Fruit fly (Drosophila melanogaster) whole organism, embryonic: Measurements from ENCODE around the gene CG15767.
A peak's percentile ranks its signal among the peaks of the same experiment; 100 is the strongest.

Experiments
- B-H2 ChIP-seq: fragments of 200-800 bp; sonication (Bioruptor generic); optimal IDR thresholded peaks from 2 replicates; lab custom pipeline; 2018; ENCODE audit warnings: missing biosample characterization, mild to moderate bottlenecking, missing genetic modification characterization
- CG10209 ChIP-seq: fragments of 200-800 bp; sonication (Bioruptor generic); optimal IDR thresholded peaks from 3 replicates; lab custom pipeline; 2017; ENCODE audit warnings: missing biosample characterization, mild to moderate bottlenecking, missing genetic modification characterization, missing genetic modification reagents
- CG10321 ChIP-seq: fragments of 200-800 bp; sonication (Bioruptor generic); IDR thresholded peaks from 2 replicates; pipeline ENCODE4 v1.3.6; 2022; ENCODE audit warnings: missing biosample characterization, missing genetic modification characterization
- CG11398 ChIP-seq: fragments of 200-800 bp; sonication (Bioruptor generic); optimal IDR thresholded peaks from 2 replicates; lab custom pipeline; 2016; ENCODE audit warnings: missing biosample characterization, missing genetic modification characterization
- CG11723 ChIP-seq: fragments of 200-800 bp; sonication (Bioruptor generic); optimal IDR thresholded peaks from 2 replicates; lab custom pipeline; 2017; ENCODE audit warnings: missing biosample characterization, mild to moderate bottlenecking, missing genetic modification characterization
- CG1647 ChIP-seq: fragments of 200-800 bp; sonication (Bioruptor generic); optimal IDR thresholded peaks from 3 replicates; lab custom pipeline; 2016; ENCODE audit warnings: missing biosample characterization, missing genetic modification characterization
- CG17359 ChIP-seq: fragments of 200-800 bp; sonication (Bioruptor generic); optimal IDR thresholded peaks from 3 replicates; lab custom pipeline; 2018; ENCODE audit warnings: missing biosample characterization, mild to moderate bottlenecking, missing genetic modification characterization, moderate library complexity
- CG17568 ChIP-seq: fragments of 200-800 bp; sonication (Bioruptor generic); optimal IDR thresholded peaks from 2 replicates; lab custom pipeline; 2018; ENCODE audit warnings: missing biosample characterization, mild to moderate bottlenecking, missing genetic modification characterization, moderate library complexity
- CG18476 ChIP-seq: fragments of 200-800 bp; sonication (Bioruptor generic); optimal IDR thresholded peaks from 2 replicates; lab custom pipeline; 2016; ENCODE audit warnings: missing biosample characterization, mild to moderate bottlenecking, missing genetic modification characterization
- CG3281 ChIP-seq: fragments of 200-800 bp; sonication (Bioruptor generic); optimal IDR thresholded peaks from 3 replicates; lab custom pipeline; 2017; ENCODE audit warnings: missing biosample characterization, mild to moderate bottlenecking, missing genetic modification characterization
- CG4328 ChIP-seq: fragments of 200-800 bp; sonication (Bioruptor generic); optimal IDR thresholded peaks from 3 replicates; lab custom pipeline; 2017; ENCODE audit warnings: missing biosample characterization, missing genetic modification reagents, missing genetic modification characterization
- CG4730 ChIP-seq: fragments of 200-800 bp; sonication (Bioruptor generic); IDR thresholded peaks from 2 replicates; pipeline ENCODE4 v1.3.6; 2022; ENCODE audit warnings: missing biosample characterization, missing genetic modification characterization
- CG6689 ChIP-seq: fragments of 200-800 bp; sonication (Bioruptor generic); IDR thresholded peaks from 2 replicates; pipeline ENCODE4 v1.3.6; 2022; ENCODE audit warnings: missing biosample characterization, missing genetic modification characterization
- CG6791 ChIP-seq: fragments of 200-800 bp; sonication (Bioruptor generic); IDR thresholded peaks from 3 replicates; pipeline ENCODE4 v1.3.6; 2022; ENCODE audit warnings: missing biosample characterization, missing genetic modification characterization; ENCODE audit not compliant: partially characterized antibody
- CG7372 ChIP-seq: fragments of 200-800 bp; sonication (Bioruptor generic); IDR thresholded peaks from 2 replicates; pipeline ENCODE4 v1.3.6; 2022; ENCODE audit warnings: missing biosample characterization, missing genetic modification characterization
- CG9727 ChIP-seq: fragments of 200-800 bp; sonication (Bioruptor generic); optimal IDR thresholded peaks from 3 replicates; lab custom pipeline; 2017; ENCODE audit warnings: missing biosample characterization, mild to moderate bottlenecking, missing genetic modification characterization
- HmgD ChIP-seq: fragments of 200-800 bp; sonication (Bioruptor generic); optimal IDR thresholded peaks from 3 replicates; lab custom pipeline; 2016; ENCODE audit warnings: missing biosample characterization, missing genetic modification characterization
- Jarid2 ChIP-seq: fragments of 200-800 bp; sonication (Bioruptor generic); optimal IDR thresholded peaks from 3 replicates; lab custom pipeline; 2017; ENCODE audit warnings: mild to moderate bottlenecking, missing biosample characterization, missing genetic modification reagents, missing genetic modification characterization
- MTF-1 ChIP-seq: fragments of 200-800 bp; sonication (Bioruptor generic); optimal IDR thresholded peaks from 2 replicates; lab custom pipeline; 2018; ENCODE audit warnings: missing biosample characterization, mild to moderate bottlenecking, missing genetic modification characterization, borderline replicate concordance
- Ssrp ChIP-seq: fragments of 200-800 bp; sonication (Bioruptor generic); optimal IDR thresholded peaks from 2 replicates; lab custom pipeline; 2018; ENCODE audit warnings: missing biosample characterization, mild to moderate bottlenecking, missing genetic modification characterization, moderate library complexity
- Trl ChIP-seq, 3 experiments: fragments of >200 bp in 2 of 3; fragments of 200-800 bp in 1 of 3; sonication (Bioruptor generic) in 1 of 3; optimal IDR thresholded peaks; 2 replicates in 1 of 3; 3 replicates in 2 of 3; lab custom pipeline; 2016 to 2017; ENCODE audit warnings: missing biosample characterization in 1 of 3, missing genetic modification characterization in 1 of 3
- Xrp1 ChIP-seq: fragments of 200-800 bp; sonication (Bioruptor generic); IDR thresholded peaks from 2 replicates; pipeline ENCODE4 v1.3.6; 2022; ENCODE audit warnings: missing biosample characterization, missing genetic modification characterization
- YL-1 ChIP-seq: fragments of 200-800 bp; sonication (Bioruptor generic); optimal IDR thresholded peaks from 3 replicates; lab custom pipeline; 2017; ENCODE audit warnings: missing biosample characterization, mild to moderate bottlenecking, missing genetic modification characterization
- amos ChIP-seq: fragments of 200-800 bp; sonication (Bioruptor generic); IDR thresholded peaks from 2 replicates; pipeline ENCODE4 v1.3.6; 2022; ENCODE audit warnings: missing biosample characterization, missing genetic modification characterization; ENCODE audit not compliant: partially characterized antibody
- ato ChIP-seq: fragments of 200-800 bp; sonication (Bioruptor generic); IDR thresholded peaks from 2 replicates; pipeline ENCODE4 v1.3.6; 2022; ENCODE audit warnings: missing biosample characterization, missing genetic modification characterization; ENCODE audit not compliant: partially characterized antibody
- bsh ChIP-seq, 2 experiments: fragments of 200-800 bp; sonication (Bioruptor generic); optimal IDR thresholded peaks; 2 replicates each; lab custom pipeline; 2017 to 2018; ENCODE audit warnings: mild to moderate bottlenecking in 2 of 2, missing biosample characterization in 2 of 2, missing genetic modification characterization in 2 of 2, moderate library complexity in 1 of 2
- btn ChIP-seq: fragments of 200-800 bp; sonication (Bioruptor generic); optimal IDR thresholded peaks from 2 replicates; lab custom pipeline; 2016; ENCODE audit warnings: missing biosample characterization, missing genetic modification characterization
- cad ChIP-seq: fragments of >200 bp; optimal IDR thresholded peaks from 2 replicates; lab custom pipeline; 2017; ENCODE audit warnings: missing biosample characterization, missing genetic modification characterization
- cas ChIP-seq: fragments of 200-800 bp; sonication (Bioruptor generic); IDR thresholded peaks from 2 replicates; pipeline ENCODE4 v1.3.6; 2022; ENCODE audit warnings: missing biosample characterization, missing genetic modification characterization
- dpn ChIP-seq, 2 experiments: fragments of 200-800 bp; sonication (Bioruptor generic); optimal IDR thresholded peaks; 3 replicates each; lab custom pipeline; 2016; ENCODE audit warnings: missing biosample characterization in 2 of 2, missing genetic modification characterization in 2 of 2
- emc ChIP-seq: fragments of 200-800 bp; sonication (Bioruptor generic); optimal IDR thresholded peaks from 2 replicates; lab custom pipeline; 2016; ENCODE audit warnings: missing biosample characterization, missing genetic modification characterization
- esg ChIP-seq: fragments of 200-800 bp; sonication (Bioruptor generic); conservative IDR thresholded peaks from 2 replicates; pipeline ENCODE4 v1.3.6; 2022; ENCODE audit warnings: missing biosample characterization, missing genetic modification characterization
- grau ChIP-seq: fragments of 200-800 bp; optimal IDR thresholded peaks from 3 replicates; lab custom pipeline; 2019; ENCODE audit warnings: missing biosample characterization, mild to moderate bottlenecking, missing genetic modification characterization, moderate library complexity
- ken ChIP-seq: fragments of 200-800 bp; sonication (Bioruptor generic); IDR thresholded peaks from 3 replicates; pipeline ENCODE4 v1.3.6; 2022; ENCODE audit warnings: missing biosample characterization, missing genetic modification characterization
- kni ChIP-seq: fragments of 200-800 bp; sonication (Bioruptor generic); optimal IDR thresholded peaks from 3 replicates; lab custom pipeline; 2017; ENCODE audit warnings: mild to moderate bottlenecking, missing biosample characterization, missing genetic modification reagents, missing genetic modification characterization
- knrl ChIP-seq: fragments of 200-800 bp; sonication (Bioruptor generic); IDR thresholded peaks from 3 replicates; pipeline ENCODE4 v1.3.6; 2022; ENCODE audit warnings: missing biosample characterization, missing genetic modification characterization; ENCODE audit not compliant: partially characterized antibody
- nom ChIP-seq: fragments of 200-800 bp; sonication (Bioruptor generic); optimal IDR thresholded peaks from 2 replicates; lab custom pipeline; 2017; ENCODE audit warnings: missing biosample characterization, missing genetic modification characterization, mild to moderate bottlenecking, moderate library complexity, missing genetic modification reagents
- odd ChIP-seq: fragments of 200-800 bp; sonication (Bioruptor generic); optimal IDR thresholded peaks from 2 replicates; lab custom pipeline; 2017; ENCODE audit warnings: missing biosample characterization, mild to moderate bottlenecking, missing genetic modification characterization
- otp ChIP-seq: fragments of 200-800 bp; sonication (Bioruptor generic); IDR thresholded peaks from 3 replicates; pipeline ENCODE4, ENCODE4 v1.3.6; 2022; ENCODE audit warnings: missing biosample characterization, missing genetic modification characterization
- pho ChIP-seq: fragments of 200-800 bp; sonication (Bioruptor generic); optimal IDR thresholded peaks from 2 replicates; lab custom pipeline; 2016; ENCODE audit warnings: missing biosample characterization, missing genetic modification characterization
- pros ChIP-seq: fragments of 200-800 bp; sonication (Bioruptor generic); optimal IDR thresholded peaks from 3 replicates; lab custom pipeline; 2019; ENCODE audit warnings: missing biosample characterization, mild to moderate bottlenecking, missing genetic modification characterization, moderate library complexity
- ranshi ChIP-seq: fragments of 200-800 bp; sonication (Bioruptor generic); IDR thresholded peaks from 2 replicates; pipeline ENCODE4 v1.3.6; 2022; ENCODE audit warnings: missing biosample characterization, missing genetic modification characterization
- scrt ChIP-seq: fragments of 200-800 bp; sonication (Bioruptor generic); optimal IDR thresholded peaks from 2 replicates; lab custom pipeline; 2018; ENCODE audit warnings: missing biosample characterization, mild to moderate bottlenecking, missing genetic modification characterization, moderate library complexity
- sens ChIP-seq: fragments of 200-800 bp; sonication (Bioruptor generic); peaks from one replicate; lab custom pipeline; 2016; ENCODE audit warnings: missing biosample characterization, missing genetic modification characterization
- stwl ChIP-seq: fragments of 200-800 bp; sonication (Bioruptor generic); optimal IDR thresholded peaks from 3 replicates; lab custom pipeline; 2018; ENCODE audit warnings: missing biosample characterization, mild to moderate bottlenecking, missing genetic modification characterization, moderate library complexity
- toy ChIP-seq: fragments of 200-800 bp; sonication (Bioruptor generic); IDR thresholded peaks from 2 replicates; pipeline ENCODE4 v1.3.6; 2022; ENCODE audit warnings: missing biosample characterization, missing genetic modification characterization
- trem ChIP-seq: fragments of 200-800 bp; optimal IDR thresholded peaks from 3 replicates; lab custom pipeline; 2019; ENCODE audit warnings: missing biosample characterization, mild to moderate bottlenecking, missing genetic modification characterization, moderate library complexity
- vfl ChIP-seq: fragments of 200-800 bp; sonication (Bioruptor generic); optimal IDR thresholded peaks from 2 replicates; lab custom pipeline; 2016; ENCODE audit warnings: missing biosample characterization, missing genetic modification characterization
- z ChIP-seq: fragments of 200-800 bp; sonication (Bioruptor generic); IDR thresholded peaks from 3 replicates; pipeline ENCODE4 v1.3.6; 2022; ENCODE audit warnings: missing biosample characterization, missing genetic modification characterization

Gene CG15767

DNA sequence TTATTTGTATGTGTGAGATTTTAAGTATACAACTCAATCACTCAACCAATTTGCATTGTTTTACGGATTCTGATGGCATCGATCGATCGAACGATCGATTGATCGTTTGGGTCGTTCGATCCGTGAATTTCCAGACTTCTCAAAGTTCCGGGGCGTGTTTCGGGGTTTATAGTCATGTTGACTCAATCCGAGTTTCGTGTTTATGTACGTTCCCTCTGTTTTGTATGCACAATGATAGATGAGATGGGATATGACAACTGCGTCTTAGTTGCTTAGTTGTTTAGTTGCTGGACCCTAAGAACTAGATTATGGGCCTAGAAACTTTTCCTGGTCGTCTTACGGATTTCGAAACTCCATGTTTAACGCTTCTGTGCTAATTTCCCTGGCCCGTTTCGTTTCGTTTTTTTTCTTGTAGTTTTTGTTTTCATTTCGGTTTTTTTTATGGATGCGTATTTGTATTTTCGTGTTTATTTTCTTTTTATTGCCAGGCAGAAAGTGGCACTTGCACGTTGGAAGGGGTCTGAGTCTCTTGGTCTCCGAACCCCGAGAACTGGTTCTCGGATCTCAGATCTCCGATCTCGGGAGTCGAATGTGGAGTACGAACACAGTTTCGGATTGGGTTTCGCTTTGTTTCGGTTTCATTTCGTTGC lies 20.6 kb upstream of the CG15767 start (continued):
- no peak for TF ChIP-seq CG3281
- no peak for TF ChIP-seq ranshi (GFP tag; lab: Robert Waterston, UW)
- TF ChIP-seq CG17568, result no peak
- no peak for TF ChIP-seq CG17359 (tag; lab: Kevin White, UChicago)
- TF ChIP-seq CG9727 (GFP tag; lab: Kevin White, UChicago), result no peak
- TF ChIP-seq CG1647 (GFP tag; lab: Kevin White, UChicago), result no peak
- no peak for TF ChIP-seq CG18476 (GFP tag; lab: Kevin White, UChicago)
- TF ChIP-seq bsh (GFP tag; optimal IDR thresholded peaks at IDR 0.05; lab: Kevin White, UChicago), result no peak
- TF ChIP-seq sens, result peak; percentile 73
- no peak for TF ChIP-seq vfl (GFP tag; lab: Kevin White, UChicago)
- no peak for TF ChIP-seq CG4730 (GFP tag; lab: Robert Waterston, UW)
- TF ChIP-seq btn, result no peak
- no peak for TF ChIP-seq toy
- no peak for TF ChIP-seq CG11723
- TF ChIP-seq B-H2 (GFP tag; lab: Kevin White, UChicago), result no peak
- peak; percentile 87 for TF ChIP-seq nom (GFP tag; lab: Kevin White, UChicago)
- peak; percentile 41; the same call in 1 of the 2 replicates for TF ChIP-seq Xrp1 (GFP tag; lab: Robert Waterston, UW)
- TF ChIP-seq odd (GFP tag; lab: Kevin White, UChicago), result no peak
- no peak for TF ChIP-seq grau (tag; lab: Kevin White, UChicago)
- TF ChIP-seq emc (GFP tag; lab: Kevin White, UChicago), result no peak
- TF ChIP-seq scrt (GFP tag; lab: Kevin White, UChicago), result no peak
- TF ChIP-seq cas (GFP tag; lab: Robert Waterston, UW), result no peak
- no peak for TF ChIP-seq CG7372

DNA sequence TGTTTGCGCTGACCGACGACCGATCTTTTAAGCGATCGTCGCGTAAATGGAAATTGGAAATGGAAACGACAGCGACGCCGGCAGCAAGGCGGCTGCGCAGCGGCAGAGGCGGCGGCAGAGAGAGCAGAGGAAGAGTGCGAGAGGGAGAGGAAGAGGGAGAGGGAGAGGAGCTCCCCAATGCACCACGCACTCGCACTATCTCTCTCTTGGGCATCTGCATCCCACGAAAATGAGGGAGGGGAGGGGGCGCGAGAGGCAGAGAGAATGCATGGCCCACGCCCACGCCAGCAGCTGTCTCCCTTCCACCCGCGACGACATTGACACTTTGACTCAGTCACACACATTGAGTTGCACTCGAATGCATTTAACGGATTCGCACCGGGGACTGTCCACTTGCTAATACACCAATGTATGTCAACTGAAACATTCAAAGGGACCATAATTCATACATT lies 18.5 kb upstream of the CG15767 start, which contains the start of gene CG3097:
CG3097 (minus strand) TSS at position 51 of the 452 bp plus-strand sequence.
- TF ChIP-seq CG6791 (GFP tag; lab: Robert Waterston, UW), result peak; percentile 20; the same call in 1 of the 3 replicates
- TF ChIP-seq z (GFP tag; lab: Robert Waterston, UW), result peak; percentile 99
- peak; percentile 74 for TF ChIP-seq kni (GFP tag; lab: Kevin White, UChicago)
- peak; percentile 22; the same call in 1 of the 2 replicates for TF ChIP-seq ato (GFP tag; lab: Robert Waterston, UW)
- peak; percentile 37 for TF ChIP-seq stwl (tag; lab: Kevin White, UChicago)
- TF ChIP-seq Trl (optimal IDR thresholded peaks at IDR 0.05; lab: Kevin White, UChicago), result peak; percentile 11 to 91
- TF ChIP-seq Trl (GFP tag; optimal IDR thresholded peaks at IDR 0.05; lab: Kevin White, UChicago), result no peak
- no peak for TF ChIP-seq cad (GFP tag; lab: Kevin White, UChicago)
- no peak; the same call in 2 of the 3 replicates for TF ChIP-seq knrl (GFP tag; lab: Robert Waterston, UW)
- no peak for TF ChIP-seq pho
- TF ChIP-seq Ssrp, result no peak
- TF ChIP-seq pros (GFP tag; lab: Kevin White, UChicago), result peak; percentile 24
- TF ChIP-seq trem, result peak; percentile 98
- TF ChIP-seq HmgD (GFP tag; lab: Kevin White, UChicago), result peak; percentile 6
- TF ChIP-seq amos, result peak; percentile 13; the same call in 1 of the 2 replicates
- peak; percentile 24 for TF ChIP-seq Jarid2 (GFP tag; lab: Kevin White, UChicago)
- no peak for TF ChIP-seq CG4328
- 0 out of 3 replicates have a peak, but pooled peaks have one; percentile 28 for TF ChIP-seq ken (GFP tag; lab: Robert Waterston, UW)
- no peak for TF ChIP-seq CG11398
- 0 out of 3 replicates have a peak, but pooled peaks have one; percentile 6 for TF ChIP-seq otp (GFP tag; lab: Robert Waterston, UW)
- peak; percentile 85 for TF ChIP-seq CG10321
- no peak for TF ChIP-seq MTF-1
- no peak for TF ChIP-seq dpn (GFP tag; optimal IDR thresholded peaks at IDR 0.05; lab: Kevin White, UChicago)
- no peak for TF ChIP-seq YL-1 (GFP tag; lab: Kevin White, UChicago)
- no peak for TF ChIP-seq CG10209 (GFP tag; lab: Kevin White, UChicago)
- no peak for TF ChIP-seq CG6689
- peak; percentile 24 for TF ChIP-seq nom (GFP tag; lab: Kevin White, UChicago)
- no peak for TF ChIP-seq esg
